Worm (Caenorhabditis elegans) whole organism, L1 larva: ENCODE data around the gene peb-1.
A peak's percentile ranks its signal among the peaks of the same experiment; 100 is the strongest.

ENCODE experiments used
- C16A3.4 ChIP-seq: fragments of 150-350 bp; optimal IDR thresholded peaks from 2 replicates; lab custom pipeline; 2014; ENCODE audit warnings: missing biosample characterization, missing genetic modification characterization
- C34B4.2 ChIP-seq: sonication (generic microtip); optimal IDR thresholded peaks from 2 replicates; lab custom pipeline; 2017; ENCODE audit warnings: mild to moderate bottlenecking, missing genetic modification characterization, missing compliant biosample characterization
- F16B12.6 ChIP-seq: fragments of 150-350 bp; optimal IDR thresholded peaks from 2 replicates; lab custom pipeline; 2014; ENCODE audit warnings: missing biosample characterization, missing genetic modification characterization
- aha-1 ChIP-seq: fragments of 150-350 bp; optimal IDR thresholded peaks from 2 replicates; lab custom pipeline; 2014; ENCODE audit warnings: missing biosample characterization, missing genetic modification characterization
- blmp-1 ChIP-seq: fragments of 150-350 bp; optimal IDR thresholded peaks from 2 replicates; lab custom pipeline; 2014; ENCODE audit warnings: missing biosample characterization, missing genetic modification characterization
- ceh-63 ChIP-seq: fragments of 200-800 bp; sonication (Bioruptor generic); optimal IDR thresholded peaks from 2 replicates; lab custom pipeline; 2018; ENCODE audit warnings: mild to moderate bottlenecking, missing genetic modification characterization, missing compliant biosample characterization
- ceh-82 ChIP-seq, 3 experiments: fragments of 150-350 bp in 1 of 3; sonication (generic microtip) in 2 of 3; optimal IDR thresholded peaks; 2 replicates each; lab custom pipeline; 2014 to 2017; ENCODE audit warnings: missing biosample characterization in 3 of 3, missing genetic modification characterization in 3 of 3
- ceh-88 ChIP-seq: fragments of 200-800 bp; sonication (Bioruptor generic); IDR thresholded peaks from 2 replicates; pipeline ENCODE4 v1.3.6; 2022; ENCODE audit warnings: missing genetic modification characterization, missing compliant biosample characterization
- ceh-90 ChIP-seq: sonication (generic microtip); optimal IDR thresholded peaks from 2 replicates; lab custom pipeline; 2016; ENCODE audit warnings: missing genetic modification characterization, missing compliant biosample characterization
- dpl-1 ChIP-seq, 3 experiments: fragments of 150-350 bp in 2 of 3; sonication (generic microtip) in 1 of 3; optimal IDR thresholded peaks; 2 replicates each; lab custom pipeline; 2014 to 2017; ENCODE audit warnings: missing biosample characterization in 3 of 3, missing genetic modification characterization in 3 of 3, missing genetic modification reagents in 3 of 3
- dsc-1 ChIP-seq: sonication (generic microtip); optimal IDR thresholded peaks from 2 replicates; lab custom pipeline; 2016; ENCODE audit warnings: mild to moderate bottlenecking, missing genetic modification characterization, missing compliant biosample characterization
- efl-1 ChIP-seq, 4 experiments: fragments of 150-350 bp; optimal IDR thresholded peaks in 3 of 4; peaks in 1 of 4; 1 replicate in 1 of 4; 2 replicates in 3 of 4; lab custom pipeline; 2014; ENCODE audit warnings: missing biosample characterization in 2 of 4, missing genetic modification characterization in 2 of 4, missing genetic modification reagents in 2 of 4
- egl-13 ChIP-seq: sonication (generic microtip); optimal IDR thresholded peaks from 2 replicates; lab custom pipeline; 2016; ENCODE audit warnings: missing genotype, missing genetic modification reagents, missing genetic modification characterization, missing compliant biosample characterization
- fkh-10 ChIP-seq: sonication (generic microtip); optimal IDR thresholded peaks from 2 replicates; lab custom pipeline; 2017; ENCODE audit warnings: missing biosample characterization, missing genetic modification reagents, missing genetic modification characterization
- fkh-4 ChIP-seq: sonication (generic microtip); optimal IDR thresholded peaks from 2 replicates; lab custom pipeline; 2016; ENCODE audit warnings: missing compliant biosample characterization, missing genetic modification characterization, borderline replicate concordance
- grh-1 ChIP-seq: fragments of 200-800 bp; sonication (Bioruptor generic); IDR thresholded peaks from 2 replicates; pipeline ENCODE4 v1.3.6; 2022; ENCODE audit warnings: missing genetic modification reagents, missing genetic modification characterization, missing compliant biosample characterization
- hpl-2 ChIP-seq: fragments of 150-350 bp; optimal IDR thresholded peaks from 2 replicates; lab custom pipeline; 2014; ENCODE audit warnings: missing biosample characterization, missing genetic modification reagents, missing genetic modification characterization
- isw-1 ChIP-seq: fragments of 200-800 bp; sonication (Bioruptor generic); IDR thresholded peaks from 2 replicates; pipeline ENCODE4 v1.3.6; 2022; ENCODE audit warnings: missing genetic modification characterization, missing compliant biosample characterization
- jun-1 ChIP-seq: fragments of 150-350 bp; optimal IDR thresholded peaks from 2 replicates; lab custom pipeline; 2014; ENCODE audit warnings: missing biosample characterization, missing genetic modification reagents, missing genetic modification characterization
- lin-13 ChIP-seq: fragments of 150-350 bp; optimal IDR thresholded peaks from 2 replicates; lab custom pipeline; 2014; ENCODE audit warnings: missing biosample characterization, missing genetic modification reagents, missing genetic modification characterization
- lin-39 ChIP-seq: fragments of 150-350 bp; optimal IDR thresholded peaks from 2 replicates; lab custom pipeline; 2014; ENCODE audit warnings: missing biosample characterization, missing genetic modification reagents, missing genetic modification characterization
- lsy-2 ChIP-seq, 2 experiments: fragments of 150-350 bp; optimal IDR thresholded peaks; 2 replicates each; lab custom pipeline; 2014; ENCODE audit warnings: missing biosample characterization in 2 of 2, missing genetic modification characterization in 2 of 2
- mdl-1 ChIP-seq, 2 experiments: fragments of 150-350 bp; optimal IDR thresholded peaks; 2 replicates each; lab custom pipeline; 2014 to 2017; ENCODE audit warnings: missing biosample characterization in 2 of 2, missing genetic modification characterization in 2 of 2, inconsistent platforms in 1 of 2
- nhr-28 ChIP-seq: fragments of 150-350 bp; optimal IDR thresholded peaks from 2 replicates; lab custom pipeline; 2014; ENCODE audit warnings: missing biosample characterization, missing genetic modification characterization
- nhr-47 ChIP-seq: sonication (generic microtip); optimal IDR thresholded peaks from 2 replicates; lab custom pipeline; 2016; ENCODE audit warnings: mild to moderate bottlenecking, missing genetic modification characterization, moderate library complexity, missing compliant biosample characterization
- nhr-77 ChIP-seq: fragments of 150-350 bp; optimal IDR thresholded peaks from 2 replicates; lab custom pipeline; 2014; ENCODE audit warnings: missing biosample characterization, missing genetic modification characterization
- nhr-84 ChIP-seq: sonication (generic microtip); optimal IDR thresholded peaks from 2 replicates; lab custom pipeline; 2017; ENCODE audit warnings: missing biosample characterization, missing genetic modification characterization
- nhr-85 ChIP-seq: sonication (generic microtip); peaks from one replicate; lab custom pipeline; 2016; ENCODE audit warnings: missing genetic modification characterization, inconsistent platforms, missing compliant biosample characterization
- nhr-90 ChIP-seq: sonication (generic microtip); optimal IDR thresholded peaks from 2 replicates; lab custom pipeline; 2016; ENCODE audit warnings: mild to moderate bottlenecking, missing genetic modification characterization, missing compliant biosample characterization; ENCODE audit not compliant: poor library complexity
- pag-3 ChIP-seq: sonication (generic microtip); optimal IDR thresholded peaks from 2 replicates; lab custom pipeline; 2017; ENCODE audit warnings: missing genetic modification characterization, mild to moderate bottlenecking, missing compliant biosample characterization, antibody characterized with exemption, borderline replicate concordance; ENCODE audit not compliant: insufficient read depth
- pqm-1 ChIP-seq: sonication (generic microtip); optimal IDR thresholded peaks from 3 replicates; lab custom pipeline; 2017; ENCODE audit warnings: missing biosample characterization, missing genetic modification characterization
- rnt-1 ChIP-seq: sonication (generic microtip); optimal IDR thresholded peaks from 2 replicates; lab custom pipeline; 2016; ENCODE audit warnings: mild to moderate bottlenecking, missing genetic modification characterization, moderate library complexity, missing compliant biosample characterization
- skn-1 ChIP-seq: fragments of 150-350 bp; optimal IDR thresholded peaks from 2 replicates; lab custom pipeline; 2014; ENCODE audit warnings: missing biosample characterization, missing genetic modification characterization
- snpc-4 ChIP-seq: fragments of 150-350 bp; optimal IDR thresholded peaks from 2 replicates; lab custom pipeline; 2014; ENCODE audit warnings: missing biosample characterization, missing genetic modification characterization
- snu-23 ChIP-seq: sonication (generic microtip); optimal IDR thresholded peaks from 2 replicates; lab custom pipeline; 2016; ENCODE audit warnings: missing genetic modification characterization, missing compliant biosample characterization
- sptf-1 ChIP-seq: fragments of 150-350 bp; optimal IDR thresholded peaks from 2 replicates; lab custom pipeline; 2014; ENCODE audit warnings: missing biosample characterization, missing genetic modification characterization
- swsn-7 ChIP-seq: sonication (generic microtip); optimal IDR thresholded peaks from 2 replicates; lab custom pipeline; 2016; ENCODE audit warnings: missing genetic modification characterization, missing compliant biosample characterization
- tlp-1 ChIP-seq: fragments of 150-350 bp; optimal IDR thresholded peaks from 2 replicates; lab custom pipeline; 2014; ENCODE audit warnings: missing biosample characterization, missing genetic modification characterization
- unc-130 ChIP-seq: fragments of 150-350 bp; optimal IDR thresholded peaks from 2 replicates; lab custom pipeline; 2017; ENCODE audit warnings: missing biosample characterization, missing genetic modification characterization, inconsistent platforms
- unc-62 ChIP-seq: fragments of 150-350 bp; optimal IDR thresholded peaks from 2 replicates; lab custom pipeline; 2014; ENCODE audit warnings: missing biosample characterization, missing genetic modification reagents, missing genetic modification characterization
- vab-15 ChIP-seq: sonication (generic microtip); optimal IDR thresholded peaks from 2 replicates; lab custom pipeline; 2017; ENCODE audit warnings: missing genotype, mild to moderate bottlenecking, missing genetic modification characterization, missing compliant biosample characterization
- xbp-1 ChIP-seq: sonication (generic microtip); optimal IDR thresholded peaks from 2 replicates; lab custom pipeline; 2016; ENCODE audit warnings: missing genetic modification characterization, missing compliant biosample characterization
- zag-1 ChIP-seq: fragments of 150-350 bp; optimal IDR thresholded peaks from 2 replicates; lab custom pipeline; 2014; ENCODE audit warnings: missing biosample characterization, missing genetic modification characterization
- ztf-11 ChIP-seq, 2 experiments: sonication (generic microtip); optimal IDR thresholded peaks; 2 replicates each; lab custom pipeline; 2016 to 2017; ENCODE audit warnings: missing genetic modification characterization in 2 of 2, missing biosample characterization in 1 of 2, missing compliant biosample characterization in 1 of 2
- ztf-4 ChIP-seq: fragments of 150-350 bp; optimal IDR thresholded peaks from 2 replicates; lab custom pipeline; 2014; ENCODE audit warnings: missing biosample characterization, missing genetic modification characterization

The peb-1 gene

DNA sequence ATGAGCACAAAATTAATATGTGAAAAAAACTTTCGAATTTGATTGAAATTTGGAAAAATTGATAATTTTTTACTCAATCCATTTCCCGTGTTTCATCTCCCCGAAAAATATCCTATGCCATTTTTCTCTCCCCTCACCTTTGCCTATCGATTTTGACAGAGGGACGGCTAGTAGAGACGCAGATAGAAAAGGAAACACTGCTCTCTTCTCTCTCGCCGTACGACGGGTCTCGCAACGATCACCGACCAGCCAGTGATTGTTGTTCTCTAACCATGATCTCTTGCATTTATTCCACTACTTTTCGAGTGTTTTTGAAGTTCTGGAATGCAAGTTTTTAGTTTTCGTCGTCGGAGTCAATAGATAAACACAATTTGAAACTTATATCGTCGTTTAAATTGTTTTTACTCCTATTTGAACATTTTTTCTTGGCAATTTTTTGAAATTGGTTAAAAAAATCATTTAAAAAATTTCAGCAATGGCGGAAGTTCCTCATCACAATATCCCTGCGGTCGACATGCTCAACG lies 26.6 kb downstream of the peb-1 start, which contains the start of gene vha-15 (continued):
- no peak for TF ChIP-seq ceh-63 (GFP tag; lab: Kevin White, UChicago)
- peak; percentile 60 for TF ChIP-seq isw-1 (GFP tag; lab: Robert Waterston, UW)
- TF ChIP-seq jun-1 (tag; lab: Kevin White, UChicago): peak; percentile 69
- peak; percentile 47 for TF ChIP-seq ztf-4 (tag; lab: Kevin White, UChicago)
- peak; percentile 50; the same call in 1 of the 2 replicates for TF ChIP-seq grh-1
- TF ChIP-seq fkh-10: peak; percentile 69
- TF ChIP-seq F16B12.6 (tag; lab: Kevin White, UChicago): peak; percentile 51
- TF ChIP-seq nhr-28 (tag; lab: Kevin White, UChicago): no peak
- peak; percentile 61 for TF ChIP-seq lin-13 (GFP tag; lab: Kevin White, UChicago)
- TF ChIP-seq mdl-1 (tag; optimal IDR thresholded peaks at IDR 0.05; lab: Kevin White, UChicago): peak in 1 of 2 experiments; percentile 65
- TF ChIP-seq xbp-1 (tag; lab: Kevin White, UChicago): peak; percentile 75
- TF ChIP-seq C16A3.4 (tag; lab: Kevin White, UChicago): peak; percentile 67
- TF ChIP-seq unc-130 (tag; lab: Kevin White, UChicago): no peak
- TF ChIP-seq skn-1 (tag; lab: Kevin White, UChicago): peak; percentile 97
- TF ChIP-seq ceh-82 (tag; optimal IDR thresholded peaks at IDR 0.05; lab: Kevin White, UChicago): peak; percentile 61 to 90 (median 82)
- peak; percentile 81 for TF ChIP-seq nhr-47
- no peak for TF ChIP-seq C34B4.2 (tag; lab: Kevin White, UChicago)
- no peak for TF ChIP-seq ceh-90 (tag; lab: Kevin White, UChicago)

DNA sequence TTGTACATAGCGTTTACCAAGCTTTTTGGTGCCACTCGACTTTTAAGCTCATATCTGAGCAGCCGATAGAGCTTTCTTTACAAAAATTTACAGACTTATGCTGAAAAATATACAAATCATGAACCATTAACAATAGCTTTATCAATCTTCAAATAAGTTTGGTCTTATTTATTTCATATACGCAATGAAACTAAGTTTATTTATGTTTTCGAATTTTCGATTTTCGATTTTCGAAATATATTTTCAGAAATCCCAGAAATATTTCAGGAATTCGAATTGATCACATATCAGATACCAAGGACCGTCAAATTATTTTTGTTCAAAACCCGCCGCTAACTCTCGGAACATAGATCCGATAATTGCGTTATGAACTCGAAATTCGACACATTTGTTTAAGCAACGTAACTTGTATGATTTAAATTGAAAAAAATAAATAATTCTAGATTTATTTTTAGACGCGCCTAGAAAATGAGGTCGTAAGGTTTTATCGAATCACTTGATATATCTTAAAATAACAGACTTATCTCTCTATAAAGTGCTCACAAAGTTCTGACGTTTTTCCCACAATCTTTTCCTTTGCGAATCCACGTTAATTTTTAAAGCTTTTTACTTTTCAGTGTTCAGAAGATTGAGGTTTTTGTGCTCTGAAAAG lies 30.4 kb downstream of the peb-1 start:
- peak in 1 of 2 experiments; percentile 53 for TF ChIP-seq lsy-2 (tag; optimal IDR thresholded peaks at IDR 0.05; lab: Kevin White, UChicago)
- peak; percentile 34 for TF ChIP-seq nhr-85 (tag; lab: Kevin White, UChicago)
- TF ChIP-seq nhr-47: peak; percentile 16
- no peak for TF ChIP-seq vab-15 (tag; lab: Kevin White, UChicago)
- no peak for TF ChIP-seq efl-1 (optimal IDR thresholded peaks at IDR 0.05; lab: Kevin White, UChicago)
- no peak for TF ChIP-seq efl-1 (GFP tag; optimal IDR thresholded peaks at IDR 0.05 in 1 of 2; lab: Kevin White, UChicago)

DNA sequence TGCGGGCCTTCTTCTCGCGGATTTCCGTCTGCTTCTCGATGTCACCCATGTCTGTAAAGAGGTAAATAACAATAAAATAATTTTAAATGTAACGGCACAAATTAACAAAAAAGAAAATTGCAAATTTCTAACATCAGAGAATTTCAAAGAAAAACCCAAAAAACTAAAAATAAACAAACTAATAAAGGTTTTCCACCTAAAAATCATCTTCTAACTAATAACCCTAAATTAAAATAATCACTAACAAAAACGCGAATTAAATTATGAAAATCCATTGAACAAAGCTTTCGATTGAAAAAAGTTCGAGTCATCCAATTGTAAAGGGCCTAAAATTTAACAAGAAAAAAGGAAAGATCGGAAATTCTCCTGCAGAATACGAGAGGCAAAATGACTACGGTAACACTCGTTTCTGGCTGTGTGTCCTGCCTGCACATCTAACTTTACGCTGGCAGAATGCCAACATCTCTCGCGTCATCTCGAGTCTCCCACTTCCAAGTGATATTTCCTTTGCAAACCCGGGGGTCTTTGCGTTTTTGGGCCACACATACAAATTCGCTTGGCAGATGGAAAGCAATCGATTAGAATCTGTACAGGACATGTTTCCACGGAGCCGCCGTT lies 31.8 kb downstream of the peb-1 start, which contains the start of gene rpl-11.2:
Gene rpl-11.2, minus strand, starts transcription at position 51 of the 618 bp plus-strand sequence.
- TF ChIP-seq xbp-1 (tag; lab: Kevin White, UChicago): peak; percentile 98
- TF ChIP-seq pqm-1 (tag; lab: Kevin White, UChicago): peak; percentile 8
- TF ChIP-seq nhr-90 (tag; lab: Kevin White, UChicago): peak; percentile 98
- TF ChIP-seq egl-13 (tag; lab: Kevin White, UChicago): peak; percentile 93
- TF ChIP-seq blmp-1: peak; percentile 90
- TF ChIP-seq sptf-1 (tag; lab: Kevin White, UChicago): no peak
- TF ChIP-seq snu-23: peak; percentile 99
- TF ChIP-seq ceh-63 (GFP tag; lab: Kevin White, UChicago): no peak
- TF ChIP-seq tlp-1 (tag; lab: Kevin White, UChicago): no peak
- peak; percentile 82 to 85 (median 84) for TF ChIP-seq dpl-1 (GFP tag; optimal IDR thresholded peaks at IDR 0.05; lab: Kevin White, UChicago)
- TF ChIP-seq dsc-1 (tag; lab: Kevin White, UChicago): peak; percentile 97
- peak; percentile 93 for TF ChIP-seq ceh-88 (GFP tag; lab: Robert Waterston, UW)
- TF ChIP-seq mdl-1 (tag; optimal IDR thresholded peaks at IDR 0.05; lab: Kevin White, UChicago): peak in 1 of 2 experiments; percentile 96
- TF ChIP-seq nhr-85 (tag; lab: Kevin White, UChicago): peak; percentile 99
- no peak for TF ChIP-seq unc-62
- peak; percentile 93 for TF ChIP-seq hpl-2 (GFP tag; lab: Kevin White, UChicago)
- peak; percentile 98 for TF ChIP-seq nhr-77 (tag; lab: Kevin White, UChicago)
- TF ChIP-seq rnt-1 (tag; lab: Kevin White, UChicago): peak; percentile 97
- TF ChIP-seq snpc-4 (tag; lab: Kevin White, UChicago): peak; percentile 79
- peak; percentile 99 for TF ChIP-seq skn-1 (tag; lab: Kevin White, UChicago)
- peak; percentile 98 for TF ChIP-seq swsn-7
- peak; percentile 98 for TF ChIP-seq pag-3 (tag; lab: Kevin White, UChicago)
- TF ChIP-seq ztf-11 (tag; optimal IDR thresholded peaks at IDR 0.05; lab: Kevin White, UChicago): peak in 1 of 2 experiments; percentile 92
- TF ChIP-seq aha-1 (tag; lab: Kevin White, UChicago): peak; percentile 73
- peak; percentile 20 for TF ChIP-seq fkh-4
- TF ChIP-seq nhr-84 (tag; lab: Kevin White, UChicago): peak; percentile 20
- peak; percentile 99 to 100 for TF ChIP-seq lsy-2 (tag; optimal IDR thresholded peaks at IDR 0.05; lab: Kevin White, UChicago)
- TF ChIP-seq zag-1 (tag; lab: Kevin White, UChicago): peak; percentile 94
- peak; percentile 99 for TF ChIP-seq C16A3.4 (tag; lab: Kevin White, UChicago)
- TF ChIP-seq lin-39 (tag; lab: Kevin White, UChicago): peak; percentile 96
